Fruit fly (Drosophila melanogaster) whole organism, larva: ENCODE measurements around the gene CG13058.
A peak's percentile ranks its signal among the peaks of the same experiment; 100 is the strongest.

Source experiments
- noc ChIP-seq: fragments of 200-800 bp; sonication (Bioruptor generic); optimal IDR thresholded peaks from 3 replicates; lab custom pipeline; 2019; ENCODE audit warnings: missing biosample characterization, mild to moderate bottlenecking, missing genetic modification characterization, moderate library complexity

The CG13058 gene

DNA sequence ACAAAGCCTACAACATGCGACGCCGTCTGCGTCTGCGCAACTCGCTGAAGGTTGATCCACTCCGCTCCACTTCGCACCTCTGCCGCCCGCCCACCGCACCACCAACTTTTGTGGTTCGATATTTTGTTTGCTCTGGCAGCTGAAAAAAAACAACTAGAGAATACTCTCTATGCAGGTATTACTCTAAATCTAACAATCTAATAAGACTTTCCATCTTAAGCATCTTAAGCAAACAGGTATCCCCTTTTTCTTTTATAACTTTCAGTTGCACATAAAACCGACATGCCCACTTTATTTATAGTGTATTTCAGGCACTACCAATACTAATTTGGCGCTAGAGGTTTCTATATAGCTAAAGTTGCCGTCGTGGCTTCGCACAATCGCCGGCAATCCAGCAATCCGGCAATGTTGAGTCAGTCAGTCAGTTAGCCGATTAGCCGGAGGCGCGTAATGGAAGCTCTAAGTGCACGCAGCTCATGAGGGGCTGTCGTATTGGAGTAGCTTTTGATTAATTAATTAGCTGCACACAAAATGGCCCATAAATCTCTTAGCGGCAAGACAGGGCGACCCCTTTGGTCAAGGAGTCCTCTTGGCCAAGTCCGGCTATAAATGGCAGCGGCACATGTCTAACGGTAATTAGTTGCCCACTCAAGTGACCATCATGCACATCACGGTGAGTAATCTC is at the start of gene CG13058:
TSS of gene CG13058 (plus strand) at position 635 of the 685 bp plus-strand sequence.
- peak; percentile 75 for TF ChIP-seq noc

DNA sequence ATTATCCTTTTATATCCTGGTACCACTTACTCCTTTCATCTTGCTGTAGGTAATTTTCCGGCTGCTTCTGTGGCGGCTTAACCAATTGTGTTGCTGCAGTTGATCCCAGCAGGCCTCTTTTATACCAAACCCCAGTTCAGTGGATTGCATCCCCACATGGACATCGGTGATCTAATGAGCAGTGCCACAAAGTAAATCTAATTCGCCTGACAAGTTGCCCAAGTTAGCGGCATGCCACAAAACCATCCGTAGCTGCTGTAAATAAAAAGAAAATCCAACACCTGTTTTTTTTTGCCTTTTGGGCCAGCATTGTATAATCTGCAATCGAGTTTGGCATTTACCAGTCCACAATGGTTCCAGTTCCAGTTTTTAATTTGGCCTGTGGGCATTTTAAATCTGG is 49.5 kb upstream of the CG13058 start, which contains the start of gene CG13050:
TSS of gene CG13050 (minus strand) at position 101 of the 400 bp plus-strand sequence.
- TF ChIP-seq noc, result no peak

DNA sequence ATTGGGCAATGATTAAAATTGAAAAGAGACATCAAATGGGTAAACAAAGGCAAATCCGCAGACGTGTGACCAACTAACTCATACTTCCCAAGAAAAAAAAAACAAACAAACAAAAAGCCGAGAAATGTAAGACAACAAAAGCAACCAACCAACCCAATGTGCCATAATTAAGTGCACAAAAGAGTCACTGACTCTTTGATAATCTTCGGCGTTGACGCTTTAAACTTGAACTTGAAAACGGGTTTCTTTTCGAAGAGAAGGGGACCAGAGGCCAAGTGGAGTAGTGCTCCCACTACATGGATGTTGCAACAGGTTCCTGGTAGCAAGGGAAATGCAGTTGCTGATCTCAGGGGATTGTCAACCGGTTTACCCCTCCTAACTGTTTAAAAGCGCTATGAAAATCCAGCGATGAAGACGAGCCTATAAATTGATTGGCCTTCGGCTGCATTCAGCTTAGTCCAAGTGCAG is 48.6 kb upstream of the CG13058 start, which contains the start of gene CG13064:
TSS of gene CG13064 (plus strand) at position 418 of the 468 bp plus-strand sequence.
- TF ChIP-seq noc, result no peak

DNA sequence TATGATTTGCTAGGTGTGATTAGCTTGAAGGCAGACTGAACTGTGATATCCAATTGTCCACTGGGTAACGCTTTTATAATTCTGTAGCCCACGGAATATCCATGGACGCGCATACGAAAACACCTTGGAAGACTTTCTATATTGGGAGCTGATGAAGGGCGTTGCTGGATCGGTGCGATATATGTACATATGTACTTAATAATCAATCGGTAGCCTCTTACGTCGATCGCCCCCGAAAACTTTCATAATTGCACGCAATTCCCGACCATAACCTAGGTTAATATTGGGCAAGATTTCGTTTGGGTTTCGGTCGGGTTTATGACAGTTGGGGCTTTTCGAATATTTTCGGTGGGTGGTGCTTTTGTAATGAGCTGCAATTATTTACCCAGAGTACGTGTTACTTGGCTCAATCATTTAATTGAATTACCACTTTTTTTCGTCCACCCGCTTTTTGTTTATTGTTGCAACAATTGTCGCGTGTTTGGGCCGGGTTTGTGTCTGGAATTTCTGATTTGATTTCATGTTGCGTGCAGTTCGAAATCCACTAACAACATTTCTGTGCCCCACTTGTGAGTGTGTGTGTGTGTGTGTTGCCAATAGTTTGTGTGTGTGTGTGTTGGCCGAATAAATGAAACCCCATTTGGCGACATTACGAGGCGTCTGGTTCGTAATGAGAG is 46.6 kb upstream of the CG13058 start, which contains the start of gene CG13049:
TSS of gene CG13049 (minus strand) at position 51 of the 677 bp plus-strand sequence.
- TF ChIP-seq noc, result no peak

DNA sequence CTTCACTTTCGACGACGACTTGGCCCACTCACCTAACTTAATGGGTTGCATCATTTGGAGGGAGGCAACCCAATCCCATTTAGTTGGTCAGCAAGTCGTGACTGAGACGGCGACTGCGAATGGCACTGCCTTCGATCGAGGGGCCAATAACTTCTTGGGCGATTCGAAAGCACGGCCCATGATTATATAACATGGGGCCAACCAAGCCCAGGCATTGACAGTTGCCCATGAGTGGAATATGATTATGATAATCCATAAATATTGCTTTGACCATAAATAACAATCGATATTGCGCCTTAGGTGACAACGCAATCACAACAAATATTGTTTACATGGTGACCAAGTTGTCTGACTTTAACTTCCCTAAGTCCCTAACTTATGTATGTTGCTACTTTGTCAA is 44.8 kb upstream of the CG13058 start, which contains the start of gene CG13048:
TSS of gene CG13048 (minus strand) at position 101 of the 400 bp plus-strand sequence.
- TF ChIP-seq noc, result no peak

DNA sequence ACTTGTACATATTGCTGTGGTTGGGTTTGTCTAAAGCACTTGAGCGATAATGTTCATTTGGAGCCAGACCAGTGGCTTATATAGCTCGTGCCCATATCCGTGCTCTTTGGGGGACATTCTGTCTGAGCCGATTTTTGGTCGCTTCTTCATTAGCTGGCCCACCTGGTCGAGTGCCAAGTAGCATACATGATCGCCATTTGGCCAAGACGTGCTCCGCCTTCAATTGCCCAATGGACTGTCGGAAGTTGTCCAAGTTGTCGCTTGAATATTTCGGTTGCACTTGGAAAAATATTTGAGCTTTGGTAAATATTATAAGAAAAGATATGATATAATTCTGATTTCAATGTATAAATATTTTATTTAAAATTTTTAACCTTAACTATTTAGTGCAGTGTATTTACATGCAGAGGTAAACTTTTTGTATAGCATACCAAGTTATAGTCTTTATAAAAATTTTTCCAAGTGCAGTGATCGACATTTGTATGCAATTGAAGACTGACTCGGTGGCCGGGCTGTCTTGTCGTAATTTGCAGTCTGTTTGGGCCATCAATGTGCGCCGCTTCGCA is 43.2 kb upstream of the CG13058 start, which contains the start of gene CG13047:
TSS of gene CG13047 (minus strand) at position 51 of the 566 bp plus-strand sequence.
- no peak for TF ChIP-seq noc

DNA sequence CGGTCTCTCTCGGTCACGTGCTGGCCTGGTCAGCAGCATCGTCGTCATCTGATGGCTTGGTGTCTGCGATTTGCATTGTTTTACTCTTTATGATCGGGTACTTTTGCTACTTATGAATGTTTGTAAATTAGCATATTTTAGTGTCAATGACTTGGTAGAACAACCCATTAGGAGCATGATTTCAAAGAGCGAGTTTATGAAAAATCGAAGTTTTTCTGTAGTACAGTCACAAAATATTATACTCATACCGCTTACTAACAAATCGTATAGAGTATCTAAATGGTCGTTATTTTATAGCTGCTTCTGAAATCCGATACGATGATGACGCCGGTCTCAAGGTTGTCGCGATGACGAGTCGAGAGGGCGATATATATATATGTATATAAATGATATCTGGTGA is 42.4 kb upstream of the CG13058 start:
- no peak for TF ChIP-seq noc

DNA sequence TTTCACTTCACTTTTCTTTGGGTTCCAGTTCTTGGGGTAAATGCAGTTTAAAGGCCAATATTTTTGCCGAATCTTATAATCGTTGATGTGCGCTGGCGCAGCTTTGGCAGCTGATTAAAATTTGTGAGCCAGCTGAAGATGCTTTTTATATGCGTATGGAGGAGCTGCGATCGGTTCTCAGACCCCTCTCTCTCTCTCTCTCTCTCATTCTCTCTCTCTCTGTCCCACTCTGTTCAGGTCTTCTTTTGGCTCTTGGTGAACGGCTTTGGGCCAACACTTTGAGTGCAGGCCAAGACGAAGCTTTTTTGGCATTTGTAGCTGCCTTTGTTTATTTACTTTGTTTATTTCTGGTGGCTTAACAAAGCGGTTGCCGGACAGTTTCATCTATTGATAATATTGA is 40.3 kb upstream of the CG13058 start, which contains the start of gene CG13046:
TSS of gene CG13046 (minus strand) at position 101 of the 400 bp plus-strand sequence.
- TF ChIP-seq noc, result no peak

DNA sequence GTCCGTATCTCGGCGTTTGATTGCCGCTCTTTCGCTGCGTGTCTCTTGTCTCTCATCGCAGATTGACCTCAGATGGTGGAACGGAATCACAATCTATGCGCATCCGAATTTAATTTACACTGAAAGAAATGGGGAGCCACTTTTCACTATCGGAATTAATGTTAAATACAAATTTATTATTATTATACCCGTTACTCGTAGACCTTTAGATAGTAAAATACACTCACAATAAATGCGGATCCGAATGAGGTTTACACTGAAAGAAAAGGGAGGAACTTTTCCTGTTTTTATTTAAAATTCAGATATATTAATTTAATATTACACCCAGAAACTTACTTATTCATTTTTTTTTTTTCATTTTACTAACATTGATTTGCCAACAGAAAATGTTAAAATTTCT is 39.6 kb upstream of the CG13058 start:
- TF ChIP-seq noc, result no peak

DNA sequence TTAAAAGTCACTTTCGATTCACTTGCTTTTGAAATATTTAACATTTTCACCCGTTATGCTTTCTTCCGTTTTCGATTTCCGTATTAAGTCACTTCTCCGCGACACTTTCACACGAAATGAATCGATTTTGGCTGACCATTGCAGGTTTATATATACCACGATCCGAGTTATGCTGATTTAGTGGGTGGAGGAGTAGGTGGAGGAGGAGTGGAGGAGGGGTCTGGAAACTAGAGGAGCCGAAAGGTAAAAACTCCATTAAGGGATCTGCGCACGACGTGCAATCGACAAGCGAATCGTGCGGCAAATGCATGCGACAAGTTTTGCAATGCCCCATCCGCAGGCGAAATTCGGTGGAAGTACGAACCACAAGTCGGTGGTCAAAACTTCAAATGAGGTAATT is 37.8 kb upstream of the CG13058 start, which contains the start of gene CG13045:
TSS of gene CG13045 (minus strand) at position 101 of the 400 bp plus-strand sequence.
- no peak for TF ChIP-seq noc

DNA sequence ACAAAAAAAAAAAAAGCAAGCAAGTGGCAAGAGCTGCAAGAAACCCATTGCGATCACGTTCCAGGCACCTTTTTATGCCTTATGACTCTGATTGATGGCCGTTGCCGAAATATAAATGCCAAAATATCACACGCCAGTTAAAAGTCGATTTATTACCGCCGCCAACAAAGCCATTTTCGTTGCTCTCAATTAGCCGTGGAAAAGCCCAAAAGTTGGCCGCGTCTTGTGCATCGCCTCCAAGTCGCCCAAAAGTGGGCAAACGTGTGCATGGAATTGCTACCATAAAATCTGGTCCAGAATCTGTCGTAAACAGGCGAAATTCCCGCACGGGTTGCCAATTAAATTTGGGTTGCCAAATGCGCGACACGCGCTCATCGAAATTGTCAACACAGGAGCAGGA is 37.0 kb upstream of the CG13058 start:
- TF ChIP-seq noc, result no peak

DNA sequence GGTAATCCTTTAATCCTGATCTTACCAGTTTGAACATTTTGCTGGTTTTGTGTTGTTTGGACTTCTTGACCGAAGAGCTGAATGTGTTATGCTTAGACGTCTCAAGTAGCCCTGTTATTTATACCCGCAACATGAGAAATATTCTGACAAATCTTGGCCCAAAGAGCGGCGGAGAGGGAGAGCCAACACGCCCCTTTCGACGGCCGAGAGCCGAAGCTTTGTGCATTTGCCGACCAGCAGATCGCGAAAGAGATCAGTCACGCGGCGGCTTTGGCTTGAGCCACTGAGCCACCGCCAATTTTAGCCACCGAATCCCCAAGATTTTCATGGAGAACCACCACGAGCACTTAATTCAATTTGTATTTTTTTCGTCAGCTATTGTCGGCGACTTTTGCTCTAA is 33.2 kb upstream of the CG13058 start, which contains the start of gene CG4962:
TSS of gene CG4962 (minus strand) at position 101 of the 400 bp plus-strand sequence.
- no peak for TF ChIP-seq noc

DNA sequence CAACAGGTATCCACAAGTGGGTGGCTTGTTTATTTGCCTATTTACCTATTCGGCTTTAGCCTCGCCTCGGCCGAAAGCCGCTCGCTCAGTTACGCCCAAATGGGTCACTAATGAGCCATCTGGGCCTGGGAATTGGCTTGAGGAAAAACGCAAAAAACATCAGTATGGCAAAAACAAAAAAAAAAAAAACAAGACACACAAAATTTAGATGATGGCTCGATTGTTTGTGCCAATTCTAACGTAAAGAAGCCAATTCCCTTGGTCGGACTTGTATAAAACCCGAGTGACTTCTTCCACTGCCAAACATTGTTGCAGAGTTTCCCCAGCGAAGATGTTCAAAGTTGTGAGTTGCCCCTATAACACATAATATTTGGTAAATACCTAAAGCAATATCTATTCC is 27.5 kb upstream of the CG13058 start, which contains the start of gene CG4982:
TSS of gene CG4982 (plus strand) at position 301 of the 400 bp plus-strand sequence.
- no peak for TF ChIP-seq noc

DNA sequence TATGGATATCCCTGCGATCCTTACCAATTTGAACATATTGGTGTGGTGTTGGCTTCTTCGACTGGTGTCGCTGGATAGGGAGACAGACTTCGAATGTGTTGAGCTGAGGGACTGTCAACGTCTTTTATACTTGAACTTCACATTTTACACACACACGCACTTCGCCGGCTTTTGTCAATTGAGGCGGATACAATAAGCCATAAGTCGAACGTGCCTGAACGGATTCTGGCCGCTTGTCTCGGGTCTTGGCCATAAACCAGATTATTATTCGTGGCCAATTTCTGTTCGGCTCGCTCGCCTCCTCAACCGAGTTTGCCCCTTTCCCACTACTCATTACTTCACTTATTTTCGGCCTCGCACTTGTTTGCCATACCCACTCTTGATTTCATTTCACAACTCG is 25.6 kb upstream of the CG13058 start, which contains the start of gene CG13044:
TSS of gene CG13044 (minus strand) at position 101 of the 400 bp plus-strand sequence.
- no peak for TF ChIP-seq noc

DNA sequence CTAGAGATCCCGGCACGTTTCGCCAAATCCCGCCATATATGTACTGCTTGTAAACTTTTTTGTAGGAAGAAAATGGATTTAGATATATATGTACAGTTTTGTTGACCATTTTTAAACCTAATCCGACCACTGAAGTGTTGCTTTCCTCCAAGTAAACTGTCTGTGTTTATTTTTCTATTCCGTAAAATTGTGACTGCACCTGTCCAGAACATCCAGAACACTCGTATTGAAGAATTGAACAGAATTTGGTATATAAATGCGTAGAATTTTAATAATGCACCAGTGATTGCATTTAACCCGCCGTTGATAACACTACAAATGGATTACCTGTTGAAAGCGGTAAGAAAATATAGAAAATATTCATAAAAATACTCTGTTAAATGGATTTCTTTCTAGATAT is 24.7 kb upstream of the CG13058 start, which contains the start of gene CG43249:
TSS of gene CG43249 (plus strand) at position 301 of the 400 bp plus-strand sequence.
- TF ChIP-seq noc, result no peak

DNA sequence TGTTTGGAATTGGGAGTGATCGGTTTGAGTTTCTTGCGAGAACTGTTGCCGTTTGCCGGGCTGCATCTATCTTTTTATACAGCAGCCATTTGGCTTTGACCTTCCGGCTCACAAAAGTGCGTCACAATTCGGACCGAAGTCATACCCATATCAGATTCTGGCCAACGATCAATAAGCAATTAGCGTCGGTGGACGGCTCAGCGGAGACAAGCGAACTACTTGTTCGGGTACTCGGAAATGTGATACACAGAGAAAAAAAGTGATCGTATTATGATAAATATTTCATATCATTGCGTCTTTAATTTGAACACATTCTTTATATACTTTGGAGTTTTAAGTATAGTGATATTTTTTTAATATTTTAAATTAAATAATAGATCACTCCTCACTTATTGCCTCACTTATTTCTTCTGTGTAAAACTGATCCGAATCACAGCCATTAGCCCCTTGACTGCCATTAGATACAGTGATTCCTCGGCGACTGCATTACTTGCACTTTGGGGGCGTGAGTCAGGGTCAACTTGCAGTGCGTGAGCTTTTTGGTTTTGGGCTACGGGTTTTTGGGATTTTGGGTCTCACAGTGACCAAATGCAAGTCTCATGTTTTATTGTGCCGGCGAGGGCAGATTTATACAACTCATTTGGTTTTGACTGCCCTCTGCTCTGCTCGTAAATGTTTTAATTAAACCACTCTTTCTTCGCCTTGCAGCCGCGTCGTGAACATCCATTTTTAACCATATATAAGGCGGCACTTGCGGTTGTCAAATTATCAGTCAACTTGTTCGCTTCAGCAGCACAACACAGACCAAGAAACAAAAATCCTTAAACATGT is 22.6 kb upstream of the CG13058 start, which contains the start of the genes CG13043 and CG13063:
TSS of gene CG13043 (minus strand) at position 51 of the 831 bp plus-strand sequence.
TSS of gene CG13063 (plus strand) at position 781 of the 831 bp plus-strand sequence.
- TF ChIP-seq noc, result no peak
